Fruit fly (Drosophila melanogaster) whole organism: ENCODE results near the gene CG5402.

Experiments
- CG8478 ChIP-seq: fragments of >200 bp; optimal IDR thresholded peaks from 2 replicates; lab custom pipeline; 2018; ENCODE audit warnings: inconsistent platforms
- Dll ChIP-seq: fragments of >200 bp; optimal IDR thresholded peaks from 2 replicates; lab custom pipeline; 2017
- EcR ChIP-seq, 2 experiments: fragments of >200 bp; optimal IDR thresholded peaks; 2 replicates each; lab custom pipeline; 2017; ENCODE audit warnings: missing biosample characterization in 2 of 2, missing genetic modification characterization in 2 of 2, missing genetic modification reagents in 2 of 2
- pan ChIP-seq: fragments of >200 bp; optimal IDR thresholded peaks from 2 replicates; lab custom pipeline; 2017
- psq ChIP-seq: fragments of >200 bp; optimal IDR thresholded peaks from 2 replicates; lab custom pipeline; 2017
- usp ChIP-seq: fragments of >200 bp; optimal IDR thresholded peaks from 2 replicates; lab custom pipeline; 2017; ENCODE audit warnings: missing biosample characterization, missing genetic modification characterization, mixed read lengths

Gene CG5402

dm6 chr3R:27478375-27478774 lies 24.4 kb downstream of the CG5402 start, which contains the start of gene Cyp6a18:
Gene Cyp6a18, plus strand, starts transcription at chr3R:27478675.
- TF ChIP-seq EcR (GFP tag; optimal IDR thresholded peaks at IDR 0.05; lab: Kevin White, UChicago) (no peak), Dll (lab: Kevin White, UChicago) (no peak), pan (lab: Kevin White, UChicago) (no peak), psq (lab: Kevin White, UChicago) (no peak), usp (GFP tag; lab: Kevin White, UChicago) (no peak), CG8478 (lab: Kevin White, UChicago) (no peak)

- TF ChIP-seq usp (GFP tag; lab: Kevin White, UChicago) (no peak), EcR (GFP tag; optimal IDR thresholded peaks at IDR 0.05; lab: Kevin White, UChicago) (no peak), CG8478 (lab: Kevin White, UChicago) (no peak)
Measured at dm6 chr3R:27477507-27477906, 25.2 kb downstream of the CG5402 start.

DNA sequence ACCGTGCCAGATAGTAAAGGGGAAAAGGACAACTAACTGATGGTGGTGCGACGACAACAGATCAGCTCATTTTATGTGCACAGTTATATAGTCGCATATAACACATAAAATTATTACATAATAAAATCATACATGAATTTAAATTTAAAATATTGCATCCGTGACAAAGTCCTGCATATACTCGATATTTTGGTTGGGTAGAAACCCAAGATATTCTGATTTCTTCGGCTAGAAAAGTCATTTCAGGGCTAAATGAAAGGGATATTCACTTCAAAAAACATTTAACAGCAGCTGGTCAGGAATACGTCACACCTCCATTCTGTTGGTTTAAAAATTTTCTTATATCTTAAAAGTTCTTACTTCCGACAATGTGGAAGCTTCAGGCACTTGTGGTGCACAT lies 38.9 kb downstream of the CG5402 start, which contains the start of gene CG13978:
TSS of gene CG13978 (plus strand) at position 301 of the 400 bp plus-strand sequence.
- no peak for TF ChIP-seq CG8478 (lab: Kevin White, UChicago)
- TF ChIP-seq Dll (lab: Kevin White, UChicago) = no peak
- TF ChIP-seq psq (lab: Kevin White, UChicago) = no peak
- no peak for TF ChIP-seq EcR (GFP tag; optimal IDR thresholded peaks at IDR 0.05; lab: Kevin White, UChicago)
- no peak for TF ChIP-seq pan (lab: Kevin White, UChicago)
- TF ChIP-seq usp (GFP tag; lab: Kevin White, UChicago) = no peak

DNA sequence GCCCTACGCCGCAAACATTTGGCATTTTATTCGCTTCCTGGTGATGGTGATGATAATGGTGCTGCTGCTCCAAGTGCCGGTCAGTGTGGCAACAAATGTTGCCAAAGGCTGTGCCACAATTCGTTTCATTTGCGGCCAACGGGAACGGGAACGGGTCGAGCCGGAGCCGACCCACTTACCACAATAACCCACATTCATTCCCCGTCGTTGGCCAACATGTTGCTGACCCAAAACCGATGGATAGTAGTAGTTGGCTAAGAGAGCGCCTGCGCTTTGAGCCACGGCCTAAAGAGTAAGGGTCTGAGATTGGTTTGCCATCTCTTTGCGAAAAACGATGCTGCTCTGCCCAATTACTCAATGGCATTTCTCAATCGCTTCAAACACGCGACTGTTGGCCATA lies 39.8 kb downstream of the CG5402 start:
- TF ChIP-seq CG8478 (lab: Kevin White, UChicago) (no peak), EcR (GFP tag; optimal IDR thresholded peaks at IDR 0.05; lab: Kevin White, UChicago) (no peak), Dll (lab: Kevin White, UChicago) (no peak), usp (GFP tag; lab: Kevin White, UChicago) (no peak), psq (lab: Kevin White, UChicago) (no peak), pan (lab: Kevin White, UChicago) (no peak)
